Fruit fly (Drosophila melanogaster) whole organism, embryonic: Measurements from ENCODE around the gene msb1l.

Source experiments
- ATbp ChIP-seq: fragments of 200-800 bp; sonication (Bioruptor generic); optimal IDR thresholded peaks from 2 replicates; lab custom pipeline; 2017; ENCODE audit warnings: missing biosample characterization, mild to moderate bottlenecking, missing genetic modification characterization, missing genetic modification reagents
- CG11247 ChIP-seq: fragments of 200-800 bp; sonication (Bioruptor generic); IDR thresholded peaks from 2 replicates; pipeline ENCODE4 v1.3.6; 2022; ENCODE audit warnings: missing biosample characterization, missing genetic modification characterization
- CG11456 ChIP-seq: fragments of 200-800 bp; sonication (Bioruptor generic); IDR thresholded peaks from 3 replicates; pipeline ENCODE4 v1.3.6; 2022; ENCODE audit warnings: missing biosample characterization, missing genetic modification characterization
- CG14965 ChIP-seq: fragments of 200-800 bp; sonication (Bioruptor generic); optimal IDR thresholded peaks from 2 replicates; lab custom pipeline; 2016; ENCODE audit warnings: missing biosample characterization, missing genetic modification characterization, borderline replicate concordance
- CG15269 ChIP-seq: fragments of 200-800 bp; sonication (Bioruptor generic); optimal IDR thresholded peaks from 2 replicates; lab custom pipeline; 2018; ENCODE audit warnings: missing biosample characterization, mild to moderate bottlenecking, missing genetic modification characterization, moderate library complexity
- CG15696 ChIP-seq: fragments of 200-800 bp; sonication (Bioruptor generic); optimal IDR thresholded peaks from 2 replicates; lab custom pipeline; 2019; ENCODE audit warnings: missing biosample characterization, mild to moderate bottlenecking, missing genetic modification characterization, moderate library complexity
- CG16863 ChIP-seq: fragments of 200-800 bp; sonication (Bioruptor generic); optimal IDR thresholded peaks from 3 replicates; lab custom pipeline; 2016; ENCODE audit warnings: missing biosample characterization, missing genetic modification characterization
- CG2129 ChIP-seq: fragments of 200-800 bp; sonication (Bioruptor generic); IDR thresholded peaks from 2 replicates; pipeline ENCODE4 v1.3.6; 2022; ENCODE audit warnings: missing biosample characterization, missing genetic modification characterization; ENCODE audit not compliant: partially characterized antibody
- CG2875 ChIP-seq: fragments of 200-800 bp; sonication (Bioruptor generic); optimal IDR thresholded peaks from 2 replicates; lab custom pipeline; 2017; ENCODE audit warnings: missing biosample characterization, mild to moderate bottlenecking, missing genetic modification characterization, missing genetic modification reagents
- CG30431 ChIP-seq: fragments of 200-800 bp; sonication (Bioruptor generic); optimal IDR thresholded peaks from 2 replicates; lab custom pipeline; 2017; ENCODE audit warnings: missing biosample characterization, missing genetic modification characterization
- CG3281 ChIP-seq: fragments of 200-800 bp; sonication (Bioruptor generic); optimal IDR thresholded peaks from 3 replicates; lab custom pipeline; 2017; ENCODE audit warnings: missing biosample characterization, mild to moderate bottlenecking, missing genetic modification characterization
- CG33213 ChIP-seq: fragments of 200-800 bp; sonication (Bioruptor generic); optimal IDR thresholded peaks from 3 replicates; lab custom pipeline; 2016; ENCODE audit warnings: missing biosample characterization, missing genetic modification characterization
- CG34224 ChIP-seq: fragments of 200-800 bp; sonication (Bioruptor generic); IDR thresholded peaks from 3 replicates; pipeline ENCODE4 v1.3.6; 2022; ENCODE audit warnings: missing biosample characterization, missing genetic modification characterization; ENCODE audit not compliant: partially characterized antibody
- CG6254 ChIP-seq: fragments of 200-800 bp; sonication (Bioruptor generic); optimal IDR thresholded peaks from 3 replicates; lab custom pipeline; 2017; ENCODE audit warnings: mild to moderate bottlenecking, missing biosample characterization, missing genetic modification reagents, missing genetic modification characterization
- CG6689 ChIP-seq: fragments of 200-800 bp; sonication (Bioruptor generic); IDR thresholded peaks from 2 replicates; pipeline ENCODE4 v1.3.6; 2022; ENCODE audit warnings: missing biosample characterization, missing genetic modification characterization
- CG9876 ChIP-seq: fragments of 200-800 bp; sonication (Bioruptor generic); optimal IDR thresholded peaks from 2 replicates; lab custom pipeline; 2016; ENCODE audit warnings: missing biosample characterization, missing genetic modification characterization
- ERR ChIP-seq: fragments of 200-800 bp; sonication (Bioruptor generic); optimal IDR thresholded peaks from 2 replicates; lab custom pipeline; 2016; ENCODE audit warnings: missing biosample characterization, missing genetic modification characterization
- Ets97D ChIP-seq: fragments of 200-800 bp; sonication (Bioruptor generic); optimal IDR thresholded peaks from 3 replicates; lab custom pipeline; 2016; ENCODE audit warnings: missing biosample characterization, missing genetic modification characterization
- Fer3 ChIP-seq: fragments of 200-800 bp; sonication (Bioruptor generic); optimal IDR thresholded peaks from 2 replicates; lab custom pipeline; 2018; ENCODE audit warnings: missing biosample characterization, mild to moderate bottlenecking, missing genetic modification characterization, moderate library complexity
- Hand ChIP-seq: fragments of 200-800 bp; sonication (Bioruptor generic); optimal IDR thresholded peaks from 2 replicates; lab custom pipeline; 2017; ENCODE audit warnings: mild to moderate bottlenecking, missing biosample characterization, missing genetic modification reagents, missing genetic modification characterization
- Hsf ChIP-seq: fragments of 200-800 bp; sonication (Bioruptor generic); optimal IDR thresholded peaks from 3 replicates; lab custom pipeline; 2016; ENCODE audit warnings: missing biosample characterization, missing genetic modification characterization
- Mrtf ChIP-seq: fragments of 200-800 bp; sonication (Bioruptor generic); IDR thresholded peaks from 3 replicates; pipeline ENCODE4 v1.3.6; 2022; ENCODE audit warnings: missing biosample characterization, missing genetic modification characterization
- NC2β ChIP-seq: fragments of 200-800 bp; sonication (Bioruptor generic); optimal IDR thresholded peaks from 2 replicates; lab custom pipeline; 2016; ENCODE audit warnings: missing biosample characterization, missing genetic modification characterization
- Neu2 ChIP-seq: fragments of 200-800 bp; sonication (Bioruptor generic); optimal IDR thresholded peaks from 3 replicates; lab custom pipeline; 2016; ENCODE audit warnings: missing biosample characterization, missing genetic modification characterization, borderline replicate concordance
- Nf-YB ChIP-seq: fragments of 200-800 bp; sonication (Bioruptor generic); optimal IDR thresholded peaks from 3 replicates; lab custom pipeline; 2019; ENCODE audit warnings: missing biosample characterization, mild to moderate bottlenecking, missing genetic modification characterization, moderate library complexity
- Ravus ChIP-seq: fragments of 200-800 bp; sonication (Bioruptor generic); IDR thresholded peaks from 2 replicates; pipeline ENCODE4 v1.3.6; 2022; ENCODE audit warnings: missing biosample characterization, missing genetic modification characterization
- Rx ChIP-seq: fragments of 200-800 bp; sonication (Bioruptor generic); IDR thresholded peaks from 2 replicates; pipeline ENCODE4 v1.3.6; 2022; ENCODE audit warnings: missing biosample characterization, missing genetic modification characterization
- Sin3A ChIP-seq: fragments of >200 bp; optimal IDR thresholded peaks from 2 replicates; lab custom pipeline; 2018
- TFAM ChIP-seq: fragments of 200-800 bp; sonication (Bioruptor generic); optimal IDR thresholded peaks from 2 replicates; lab custom pipeline; 2017; ENCODE audit warnings: missing biosample characterization, missing genetic modification characterization, inconsistent platforms
- amos ChIP-seq: fragments of 200-800 bp; sonication (Bioruptor generic); IDR thresholded peaks from 2 replicates; pipeline ENCODE4 v1.3.6; 2022; ENCODE audit warnings: missing biosample characterization, missing genetic modification characterization; ENCODE audit not compliant: partially characterized antibody
- cad ChIP-seq: fragments of >200 bp; optimal IDR thresholded peaks from 2 replicates; lab custom pipeline; 2017; ENCODE audit warnings: missing biosample characterization, missing genetic modification characterization
- cas ChIP-seq: fragments of 200-800 bp; sonication (Bioruptor generic); IDR thresholded peaks from 2 replicates; pipeline ENCODE4 v1.3.6; 2022; ENCODE audit warnings: missing biosample characterization, missing genetic modification characterization
- cg ChIP-seq: fragments of 200-800 bp; sonication (Bioruptor generic); optimal IDR thresholded peaks from 3 replicates; lab custom pipeline; 2019; ENCODE audit warnings: missing biosample characterization, mild to moderate bottlenecking, missing genetic modification characterization, moderate library complexity
- dati ChIP-seq: fragments of 200-800 bp; sonication (Bioruptor generic); IDR thresholded peaks from 2 replicates; pipeline ENCODE4 v1.3.6; 2022; ENCODE audit warnings: missing biosample characterization, missing genetic modification characterization
- ems ChIP-seq: fragments of 200-800 bp; sonication (Bioruptor generic); optimal IDR thresholded peaks from 3 replicates; lab custom pipeline; 2016; ENCODE audit warnings: missing biosample characterization, missing genetic modification characterization
- fd3F ChIP-seq: fragments of 200-800 bp; sonication (Bioruptor generic); optimal IDR thresholded peaks from 2 replicates; lab custom pipeline; 2018; ENCODE audit warnings: missing biosample characterization, mild to moderate bottlenecking, missing genetic modification characterization, moderate library complexity
- gcm ChIP-seq: fragments of 200-800 bp; sonication (Bioruptor generic); optimal IDR thresholded peaks from 2 replicates; lab custom pipeline; 2019; ENCODE audit warnings: missing biosample characterization, mild to moderate bottlenecking, missing genetic modification characterization, moderate library complexity
- gsb ChIP-seq: fragments of 200-800 bp; sonication (Bioruptor generic); IDR thresholded peaks from 2 replicates; pipeline ENCODE4 v1.3.6; 2022; ENCODE audit warnings: missing biosample characterization, missing genetic modification characterization
- ham ChIP-seq: fragments of 200-800 bp; sonication (Bioruptor generic); IDR thresholded peaks from 2 replicates; pipeline ENCODE4 v1.3.6; 2022; ENCODE audit warnings: missing biosample characterization, missing genetic modification characterization
- hbn ChIP-seq: fragments of 200-800 bp; sonication (Bioruptor generic); IDR thresholded peaks from 2 replicates; pipeline ENCODE4 v1.3.6; 2022; ENCODE audit warnings: missing biosample characterization, missing genetic modification characterization; ENCODE audit not compliant: partially characterized antibody
- jigr1 ChIP-seq: fragments of 200-800 bp; sonication (Bioruptor generic); IDR thresholded peaks from 3 replicates; pipeline ENCODE4 v1.3.6; 2022; ENCODE audit warnings: missing biosample characterization, missing genetic modification characterization
- kni ChIP-seq: fragments of 200-800 bp; sonication (Bioruptor generic); optimal IDR thresholded peaks from 3 replicates; lab custom pipeline; 2017; ENCODE audit warnings: mild to moderate bottlenecking, missing biosample characterization, missing genetic modification reagents, missing genetic modification characterization
- mam ChIP-seq: fragments of 200-800 bp; sonication (Bioruptor generic); optimal IDR thresholded peaks from 3 replicates; lab custom pipeline; 2016; ENCODE audit warnings: missing biosample characterization, missing genetic modification characterization
- mld ChIP-seq: fragments of 200-800 bp; sonication (Bioruptor generic); IDR thresholded peaks from 3 replicates; pipeline ENCODE4 v1.3.6; 2022; ENCODE audit warnings: missing biosample characterization, missing genetic modification characterization; ENCODE audit not compliant: partially characterized antibody
- peb ChIP-seq: fragments of 200-800 bp; sonication (Bioruptor generic); IDR thresholded peaks from 2 replicates; pipeline ENCODE4 v1.3.6; 2022; ENCODE audit warnings: missing biosample characterization, missing genetic modification characterization
- pita ChIP-seq: fragments of 200-800 bp; sonication (Bioruptor generic); optimal IDR thresholded peaks from 2 replicates; lab custom pipeline; 2017; ENCODE audit warnings: missing biosample characterization, mild to moderate bottlenecking, missing genetic modification characterization
- ro ChIP-seq: fragments of 200-800 bp; sonication (Bioruptor generic); IDR thresholded peaks from 2 replicates; pipeline ENCODE4 v1.3.6; 2022; ENCODE audit warnings: missing biosample characterization, missing genetic modification characterization
- schlank ChIP-seq: fragments of 200-800 bp; sonication (Bioruptor generic); optimal IDR thresholded peaks from 2 replicates; lab custom pipeline; 2018; ENCODE audit warnings: missing biosample characterization, mild to moderate bottlenecking, missing genetic modification characterization
- stc ChIP-seq: fragments of 200-800 bp; sonication (Bioruptor generic); IDR thresholded peaks from 2 replicates; pipeline ENCODE4 v1.3.6; 2022; ENCODE audit warnings: missing biosample characterization, missing genetic modification characterization
- zen ChIP-seq: fragments of 200-800 bp; sonication (Bioruptor generic); optimal IDR thresholded peaks from 3 replicates; lab custom pipeline; 2018; ENCODE audit warnings: missing biosample characterization, mild to moderate bottlenecking, missing genetic modification characterization, moderate library complexity
- zen2 ChIP-seq: fragments of 200-800 bp; sonication (Bioruptor generic); IDR thresholded peaks from 3 replicates; pipeline ENCODE4 v1.3.6; 2022; ENCODE audit warnings: missing biosample characterization, missing genetic modification characterization; ENCODE audit not compliant: partially characterized antibody

msb1l gene

dm6 chr2L:19583926-19584392 is 6.5 kb downstream of the msb1l start, which contains the start of the genes PCNA2 and CG10366 (continued):
- TF ChIP-seq kni (GFP tag; lab: Kevin White, UChicago), result peak; percentile 42
- TF ChIP-seq CG34224, result peak; percentile 62; the same call in 1 of the 3 replicates
- TF ChIP-seq gcm (GFP tag; lab: Kevin White, UChicago), result peak; percentile 36
- TF ChIP-seq peb (GFP tag; lab: Robert Waterston, UW), result no peak
- TF ChIP-seq CG11247 (GFP tag; lab: Robert Waterston, UW), result no peak
- TF ChIP-seq cg (GFP tag; lab: Kevin White, UChicago), result no peak
- TF ChIP-seq Fer3, result peak; percentile 63
- no peak for TF ChIP-seq pita
- no peak for TF ChIP-seq zen2 (GFP tag; lab: Robert Waterston, UW)
- TF ChIP-seq CG6689 (GFP tag; lab: Robert Waterston, UW), result peak; percentile 57
- peak; percentile 69 for TF ChIP-seq CG16863 (GFP tag; lab: Kevin White, UChicago)
- no peak; the same call in 1 of the 2 replicates for TF ChIP-seq hbn (GFP tag; lab: Robert Waterston, UW)
- TF ChIP-seq CG3281 (GFP tag; lab: Kevin White, UChicago), result peak; percentile 63
- TF ChIP-seq dati (GFP tag; lab: Robert Waterston, UW), result no peak
- TF ChIP-seq TFAM (GFP tag; lab: Kevin White, UChicago), result no peak
- TF ChIP-seq CG14965 (GFP tag; lab: Kevin White, UChicago), result no peak
- peak; percentile 60; the same call in 1 of the 3 replicates for TF ChIP-seq CG11456 (GFP tag; lab: Robert Waterston, UW)
- TF ChIP-seq gsb (GFP tag; lab: Robert Waterston, UW), result no peak
- TF ChIP-seq stc (GFP tag; lab: Robert Waterston, UW), result no peak
- no peak for TF ChIP-seq CG30431 (GFP tag; lab: Kevin White, UChicago)
- TF ChIP-seq mam (GFP tag; lab: Kevin White, UChicago), result peak; percentile 77
- TF ChIP-seq NC2β (GFP tag; lab: Kevin White, UChicago), result peak; percentile 76
- TF ChIP-seq Hsf (GFP tag; lab: Kevin White, UChicago), result peak; percentile 78
- peak; percentile 67 for TF ChIP-seq CG15269 (tag; lab: Kevin White, UChicago)
- TF ChIP-seq CG2875 (GFP tag; lab: Kevin White, UChicago), result no peak
- no peak for TF ChIP-seq Hand (GFP tag; lab: Kevin White, UChicago)
- TF ChIP-seq schlank, result no peak
- peak; percentile 58; the same call in 2 of the 3 replicates for TF ChIP-seq Mrtf (GFP tag; lab: Robert Waterston, UW)
- peak; percentile 27 for TF ChIP-seq CG6254 (GFP tag; lab: Kevin White, UChicago)
- no peak for TF ChIP-seq jigr1 (GFP tag; lab: Robert Waterston, UW)
- peak; percentile 72 for TF ChIP-seq ems (GFP tag; lab: Kevin White, UChicago)
- no peak for TF ChIP-seq cas (GFP tag; lab: Robert Waterston, UW)
- peak; percentile 45 for TF ChIP-seq ERR (GFP tag; lab: Kevin White, UChicago)
- no peak for TF ChIP-seq ro (GFP tag; lab: Robert Waterston, UW)
- TF ChIP-seq fd3F, result peak; percentile 38
- no peak for TF ChIP-seq mld (GFP tag; lab: Robert Waterston, UW)
- peak; percentile 78 for TF ChIP-seq Ets97D
- peak; percentile 90 for TF ChIP-seq Sin3A (lab: Kevin White, UChicago)
- peak; percentile 72 for TF ChIP-seq CG15696 (tag; lab: Kevin White, UChicago)
- no peak for TF ChIP-seq ATbp (GFP tag; lab: Kevin White, UChicago)
- peak; percentile 55 for TF ChIP-seq Nf-YB
- peak; percentile 58; the same call in 1 of the 2 replicates for TF ChIP-seq amos (GFP tag; lab: Robert Waterston, UW)
- no peak for TF ChIP-seq cad
- no peak for TF ChIP-seq Neu2 (GFP tag; lab: Kevin White, UChicago)
- no peak for TF ChIP-seq ham (GFP tag; lab: Robert Waterston, UW)
- TF ChIP-seq CG2129 (GFP tag; lab: Robert Waterston, UW), result no peak
- peak; percentile 54 for TF ChIP-seq zen
- TF ChIP-seq CG33213 (GFP tag; lab: Kevin White, UChicago), result peak; percentile 89
- TF ChIP-seq Rx (GFP tag; lab: Robert Waterston, UW), result no peak; the same call in 1 of the 2 replicates
- TF ChIP-seq CG9876, result peak; percentile 70
- no peak for TF ChIP-seq Ravus (GFP tag; lab: Robert Waterston, UW)
